Fruit fly (Drosophila melanogaster) whole organism, embryonic: ENCODE results near the gene CG5068.

ENCODE experiments used
- Abd-B ChIP-seq: fragments of 200-800 bp; sonication (Bioruptor generic); optimal IDR thresholded peaks from 2 replicates; lab custom pipeline; 2018; ENCODE audit warnings: missing biosample characterization, mild to moderate bottlenecking, missing genetic modification characterization, moderate library complexity
- Awh ChIP-seq: fragments of 200-800 bp; sonication (Bioruptor generic); IDR thresholded peaks from 2 replicates; pipeline ENCODE4, ENCODE4 v1.3.6; 2022; ENCODE audit warnings: missing biosample characterization, missing genetic modification characterization
- B-H1 ChIP-seq: fragments of 200-800 bp; sonication (Bioruptor generic); IDR thresholded peaks from 3 replicates; pipeline ENCODE4 v1.3.6; 2022; ENCODE audit warnings: missing biosample characterization, missing genetic modification characterization
- Blimp-1 ChIP-seq: fragments of 200-800 bp; sonication (Bioruptor generic); optimal IDR thresholded peaks from 3 replicates; lab custom pipeline; 2018; ENCODE audit warnings: missing biosample characterization, missing genetic modification characterization, mild to moderate bottlenecking, moderate library complexity, missing genetic modification reagents
- CG10147 ChIP-seq: fragments of 200-800 bp; sonication (Bioruptor generic); optimal IDR thresholded peaks from 2 replicates; lab custom pipeline; 2019; ENCODE audit warnings: missing biosample characterization, mild to moderate bottlenecking, missing genetic modification characterization, moderate library complexity
- CG10979 ChIP-seq: fragments of 200-800 bp; sonication (Bioruptor generic); optimal IDR thresholded peaks from 2 replicates; lab custom pipeline; 2018; ENCODE audit warnings: missing biosample characterization, mild to moderate bottlenecking, missing genetic modification characterization, moderate library complexity
- CG11504 ChIP-seq: fragments of 200-800 bp; sonication (Bioruptor generic); optimal IDR thresholded peaks from 3 replicates; lab custom pipeline; 2019; ENCODE audit warnings: missing biosample characterization, mild to moderate bottlenecking, missing genetic modification characterization, moderate library complexity
- CG12769 ChIP-seq: fragments of 200-800 bp; sonication (Bioruptor generic); optimal IDR thresholded peaks from 2 replicates; lab custom pipeline; 2019; ENCODE audit warnings: missing biosample characterization, mild to moderate bottlenecking, missing genetic modification characterization, moderate library complexity
- CG13424 ChIP-seq: fragments of 200-800 bp; sonication (Bioruptor generic); optimal IDR thresholded peaks from 2 replicates; lab custom pipeline; 2019; ENCODE audit warnings: missing biosample characterization, mild to moderate bottlenecking, missing genetic modification characterization, moderate library complexity
- CG14860 ChIP-seq: fragments of 200-800 bp; sonication (Bioruptor generic); IDR thresholded peaks from 3 replicates; pipeline ENCODE4 v1.3.6; 2022; ENCODE audit warnings: missing biosample characterization, missing genetic modification characterization; ENCODE audit not compliant: partially characterized antibody
- CG15601 ChIP-seq: fragments of 200-800 bp; sonication (Bioruptor generic); optimal IDR thresholded peaks from 3 replicates; lab custom pipeline; 2019; ENCODE audit warnings: missing biosample characterization, mild to moderate bottlenecking, missing genetic modification characterization, moderate library complexity
- CG1647 ChIP-seq: fragments of 200-800 bp; sonication (Bioruptor generic); optimal IDR thresholded peaks from 3 replicates; lab custom pipeline; 2016; ENCODE audit warnings: missing biosample characterization, missing genetic modification characterization
- CG2712 ChIP-seq: fragments of 200-800 bp; optimal IDR thresholded peaks from 3 replicates; lab custom pipeline; 2019; ENCODE audit warnings: missing biosample characterization, mild to moderate bottlenecking, missing genetic modification characterization, moderate library complexity
- CG31441 ChIP-seq: fragments of 200-800 bp; sonication (Bioruptor generic); IDR thresholded peaks from 2 replicates; pipeline ENCODE4 v1.3.6; 2022; ENCODE audit warnings: missing biosample characterization, missing genetic modification characterization
- CG3281 ChIP-seq: fragments of 200-800 bp; sonication (Bioruptor generic); optimal IDR thresholded peaks from 3 replicates; lab custom pipeline; 2017; ENCODE audit warnings: missing biosample characterization, mild to moderate bottlenecking, missing genetic modification characterization
- CG3726 ChIP-seq: fragments of 200-800 bp; sonication (Bioruptor generic); IDR thresholded peaks from 3 replicates; pipeline ENCODE4, ENCODE4 v1.3.6; 2022; ENCODE audit warnings: missing biosample characterization, missing genetic modification characterization
- CG8924 ChIP-seq: fragments of 200-800 bp; optimal IDR thresholded peaks from 3 replicates; lab custom pipeline; 2019; ENCODE audit warnings: missing biosample characterization, mild to moderate bottlenecking, missing genetic modification characterization, moderate library complexity
- CG9215 ChIP-seq: fragments of 200-800 bp; sonication (Bioruptor generic); IDR thresholded peaks from 2 replicates; pipeline ENCODE4 v1.3.6; 2022; ENCODE audit warnings: missing biosample characterization, missing genetic modification characterization
- D ChIP-seq, 2 experiments: fragments of 200-800 bp in 1 of 2; fragments of >200 bp in 1 of 2; sonication (Bioruptor generic) in 1 of 2; optimal IDR thresholded peaks; 2 replicates in 1 of 2; 3 replicates in 1 of 2; lab custom pipeline; 2017; ENCODE audit warnings: mild to moderate bottlenecking in 1 of 2, missing biosample characterization in 1 of 2, missing genetic modification characterization in 1 of 2, missing genetic modification reagents in 1 of 2
- D19A ChIP-seq: fragments of 200-800 bp; optimal IDR thresholded peaks from 3 replicates; lab custom pipeline; 2019; ENCODE audit warnings: missing biosample characterization, mild to moderate bottlenecking, missing genetic modification characterization, moderate library complexity
- Doc3 ChIP-seq: fragments of 200-800 bp; sonication (Bioruptor generic); IDR thresholded peaks from 3 replicates; pipeline ENCODE4 v1.3.6; 2022; ENCODE audit warnings: missing biosample characterization, missing genetic modification characterization; ENCODE audit not compliant: partially characterized antibody
- ERR ChIP-seq: fragments of 200-800 bp; sonication (Bioruptor generic); optimal IDR thresholded peaks from 2 replicates; lab custom pipeline; 2016; ENCODE audit warnings: missing biosample characterization, missing genetic modification characterization
- Fer3 ChIP-seq: fragments of 200-800 bp; sonication (Bioruptor generic); optimal IDR thresholded peaks from 2 replicates; lab custom pipeline; 2018; ENCODE audit warnings: missing biosample characterization, mild to moderate bottlenecking, missing genetic modification characterization, moderate library complexity
- Oli ChIP-seq: fragments of 200-800 bp; sonication (Bioruptor generic); optimal IDR thresholded peaks from 2 replicates; lab custom pipeline; 2018; ENCODE audit warnings: missing biosample characterization, mild to moderate bottlenecking, missing genetic modification characterization, moderate library complexity
- Pdp1 ChIP-seq, 2 experiments: fragments of 200-800 bp; sonication (Bioruptor generic); optimal IDR thresholded peaks; 3 replicates each; lab custom pipeline; 2016; ENCODE audit warnings: missing biosample characterization in 2 of 2, missing genetic modification characterization in 2 of 2, mild to moderate bottlenecking in 1 of 2, moderate library complexity in 1 of 2
- Sox102F ChIP-seq: fragments of 200-800 bp; sonication (Bioruptor generic); optimal IDR thresholded peaks from 2 replicates; lab custom pipeline; 2018; ENCODE audit warnings: missing biosample characterization, mild to moderate bottlenecking, missing genetic modification characterization, moderate library complexity
- Sry-β ChIP-seq: fragments of 200-800 bp; sonication (Bioruptor generic); optimal IDR thresholded peaks from 2 replicates; lab custom pipeline; 2018; ENCODE audit warnings: missing biosample characterization, mild to moderate bottlenecking, missing genetic modification characterization, moderate library complexity
- Ssrp ChIP-seq: fragments of 200-800 bp; sonication (Bioruptor generic); optimal IDR thresholded peaks from 2 replicates; lab custom pipeline; 2018; ENCODE audit warnings: missing biosample characterization, mild to moderate bottlenecking, missing genetic modification characterization, moderate library complexity
- Trl ChIP-seq, 3 experiments: fragments of >200 bp in 2 of 3; fragments of 200-800 bp in 1 of 3; sonication (Bioruptor generic) in 1 of 3; optimal IDR thresholded peaks; 2 replicates in 1 of 3; 3 replicates in 2 of 3; lab custom pipeline; 2016 to 2017; ENCODE audit warnings: missing biosample characterization in 1 of 3, missing genetic modification characterization in 1 of 3
- Xrp1 ChIP-seq: fragments of 200-800 bp; sonication (Bioruptor generic); IDR thresholded peaks from 2 replicates; pipeline ENCODE4 v1.3.6; 2022; ENCODE audit warnings: missing biosample characterization, missing genetic modification characterization
- bigmax ChIP-seq: fragments of 200-800 bp; sonication (Bioruptor generic); optimal IDR thresholded peaks from 2 replicates; lab custom pipeline; 2018; ENCODE audit warnings: missing biosample characterization, mild to moderate bottlenecking, missing genetic modification characterization
- cwo ChIP-seq: fragments of 200-800 bp; sonication (Bioruptor generic); optimal IDR thresholded peaks from 3 replicates; lab custom pipeline; 2017; ENCODE audit warnings: missing biosample characterization, missing genetic modification characterization, mild to moderate bottlenecking, moderate library complexity, missing genetic modification reagents
- dmrt11E ChIP-seq: fragments of 200-800 bp; sonication (Bioruptor generic); optimal IDR thresholded peaks from 3 replicates; lab custom pipeline; 2018; ENCODE audit warnings: missing biosample characterization, mild to moderate bottlenecking, missing genetic modification characterization, moderate library complexity
- fd64A ChIP-seq: fragments of 200-800 bp; sonication (Bioruptor generic); optimal IDR thresholded peaks from 3 replicates; lab custom pipeline; 2018; ENCODE audit warnings: missing biosample characterization, mild to moderate bottlenecking, missing genetic modification characterization
- fd96Cb ChIP-seq: fragments of 200-800 bp; sonication (Bioruptor generic); optimal IDR thresholded peaks from 2 replicates; lab custom pipeline; 2018; ENCODE audit warnings: missing biosample characterization, mild to moderate bottlenecking, missing genetic modification characterization, moderate library complexity
- gcm2 ChIP-seq: fragments of 200-800 bp; sonication (Bioruptor generic); optimal IDR thresholded peaks from 2 replicates; lab custom pipeline; 2016; ENCODE audit warnings: missing biosample characterization, missing genetic modification characterization
- grau ChIP-seq: fragments of 200-800 bp; optimal IDR thresholded peaks from 3 replicates; lab custom pipeline; 2019; ENCODE audit warnings: missing biosample characterization, mild to moderate bottlenecking, missing genetic modification characterization, moderate library complexity
- ind ChIP-seq: fragments of 200-800 bp; sonication (Bioruptor generic); optimal IDR thresholded peaks from 3 replicates; lab custom pipeline; 2016; ENCODE audit warnings: missing biosample characterization, missing genetic modification characterization
- lilli ChIP-seq: fragments of 200-800 bp; sonication (Bioruptor generic); optimal IDR thresholded peaks from 3 replicates; lab custom pipeline; 2016; ENCODE audit warnings: missing biosample characterization, missing genetic modification characterization
- lola ChIP-seq, 3 experiments: fragments of >200 bp in 2 of 3; fragments of 200-800 bp in 1 of 3; sonication (Bioruptor generic) in 1 of 3; optimal IDR thresholded peaks; 2 replicates each; lab custom pipeline; 2017 to 2019; ENCODE audit warnings: missing biosample characterization in 3 of 3, missing genetic modification characterization in 3 of 3, mild to moderate bottlenecking in 1 of 3, moderate library complexity in 1 of 3
- lov ChIP-seq, 2 experiments: fragments of 200-800 bp in 1 of 2; fragments of >200 bp in 1 of 2; sonication (Bioruptor generic) in 1 of 2; IDR thresholded peaks in 1 of 2; optimal IDR thresholded peaks in 1 of 2; 2 replicates in 1 of 2; 3 replicates in 1 of 2; pipeline versions ENCODE4 v1.3.6 to Lab custom; 2017 to 2022; ENCODE audit warnings: missing biosample characterization in 1 of 2, missing genetic modification characterization in 1 of 2
- mld ChIP-seq: fragments of 200-800 bp; sonication (Bioruptor generic); IDR thresholded peaks from 3 replicates; pipeline ENCODE4 v1.3.6; 2022; ENCODE audit warnings: missing biosample characterization, missing genetic modification characterization; ENCODE audit not compliant: partially characterized antibody
- phol ChIP-seq: fragments of 200-800 bp; sonication (Bioruptor generic); optimal IDR thresholded peaks from 3 replicates; lab custom pipeline; 2018; ENCODE audit warnings: missing biosample characterization, mild to moderate bottlenecking, missing genetic modification characterization, moderate library complexity
- pnt ChIP-seq: fragments of 200-800 bp; sonication (Bioruptor generic); optimal IDR thresholded peaks from 3 replicates; lab custom pipeline; 2016; ENCODE audit warnings: missing biosample characterization, missing genetic modification characterization
- tgo ChIP-seq: fragments of 200-800 bp; sonication (Bioruptor generic); IDR thresholded peaks from 3 replicates; pipeline ENCODE4 v1.3.6; 2022; ENCODE audit warnings: missing biosample characterization, missing genetic modification characterization
- wor ChIP-seq: fragments of 200-800 bp; sonication (Bioruptor generic); IDR thresholded peaks from 2 replicates; pipeline ENCODE4 v1.3.6; 2022; ENCODE audit warnings: missing biosample characterization, missing genetic modification characterization
- z ChIP-seq: fragments of 200-800 bp; sonication (Bioruptor generic); IDR thresholded peaks from 3 replicates; pipeline ENCODE4 v1.3.6; 2022; ENCODE audit warnings: missing biosample characterization, missing genetic modification characterization

The CG5068 gene

dm6 chr3L:9032871-9033270 lies 46.4 kb downstream of the CG5068 start (continued):
- no peak for TF ChIP-seq z (GFP tag; lab: Robert Waterston, UW)
- no peak for TF ChIP-seq Fer3 (tag; lab: Kevin White, UChicago)
- TF ChIP-seq tgo (GFP tag; lab: Robert Waterston, UW): no peak
- TF ChIP-seq CG3726 (GFP tag; lab: Robert Waterston, UW): no peak
- TF ChIP-seq Awh (GFP tag; lab: Robert Waterston, UW): no peak
- TF ChIP-seq ind: no peak
- no peak for TF ChIP-seq CG3281 (GFP tag; lab: Kevin White, UChicago)
- TF ChIP-seq gcm2 (GFP tag; lab: Kevin White, UChicago): no peak
- TF ChIP-seq CG1647: no peak
- TF ChIP-seq CG14860: no peak
- TF ChIP-seq Doc3 (GFP tag; lab: Robert Waterston, UW): no peak
- no peak for TF ChIP-seq cwo (GFP tag; lab: Kevin White, UChicago)
- no peak for TF ChIP-seq CG10147 (GFP tag; lab: Kevin White, UChicago)
- TF ChIP-seq mld (GFP tag; lab: Robert Waterston, UW): no peak
- peak; percentile 87 for TF ChIP-seq Sry-β (GFP tag; lab: Kevin White, UChicago)
- TF ChIP-seq lov (optimal IDR thresholded peaks at IDR 0.05; lab: Kevin White, UChicago): no peak
- no peak for TF ChIP-seq lov (GFP tag; IDR thresholded peaks at IDR 0.05; lab: Robert Waterston, UW)

- TF ChIP-seq dmrt11E (peak; percentile 28), Ssrp (tag; lab: Kevin White, UChicago) (peak; percentile 38), Trl (optimal IDR thresholded peaks at IDR 0.05; lab: Kevin White, UChicago) (no peak), Trl (GFP tag; optimal IDR thresholded peaks at IDR 0.05; lab: Kevin White, UChicago) (no peak), Blimp-1 (GFP tag; lab: Kevin White, UChicago) (peak; percentile 22), Abd-B (GFP tag; lab: Kevin White, UChicago) (peak; percentile 15), bigmax (GFP tag; lab: Kevin White, UChicago) (no peak), B-H1 (GFP tag; lab: Robert Waterston, UW) (no peak), phol (tag; lab: Kevin White, UChicago) (peak; percentile 48), Oli (peak; percentile 38), grau (tag; lab: Kevin White, UChicago) (peak; percentile 25), CG2712 (tag; lab: Kevin White, UChicago) (peak; percentile 50), fd64A (no peak), CG13424 (tag; lab: Kevin White, UChicago) (peak; percentile 34), fd96Cb (peak; percentile 27), CG31441 (GFP tag; lab: Robert Waterston, UW) (no peak), CG15601 (tag; lab: Kevin White, UChicago) (peak; percentile 34), CG9215 (GFP tag; lab: Robert Waterston, UW) (no peak), CG11504 (tag; lab: Kevin White, UChicago) (peak; percentile 60), wor (GFP tag; lab: Robert Waterston, UW) (peak; percentile 32; the same call in 1 of the 2 replicates), lola (GFP tag; optimal IDR thresholded peaks at IDR 0.05; lab: Kevin White, UChicago) (peak in 1 of 3 experiments; percentile 29), Sox102F (GFP tag; lab: Kevin White, UChicago) (peak; percentile 38), D (optimal IDR thresholded peaks at IDR 0.05; lab: Kevin White, UChicago) (no peak), D (GFP tag; optimal IDR thresholded peaks at IDR 0.05; lab: Kevin White, UChicago) (no peak), D19A (tag; lab: Kevin White, UChicago) (peak; percentile 45), CG12769 (tag; lab: Kevin White, UChicago) (no peak), ERR (GFP tag; lab: Kevin White, UChicago) (no peak), CG10979 (tag; lab: Kevin White, UChicago) (peak; percentile 52), CG8924 (peak; percentile 33), Xrp1 (0 out of 2 replicates have a peak, but pooled peaks have one; percentile 24), Pdp1 (GFP tag; optimal IDR thresholded peaks at IDR 0.05; lab: Kevin White, UChicago) (no peak), pnt (GFP tag; lab: Kevin White, UChicago) (no peak), lilli (no peak), Awh (GFP tag; lab: Robert Waterston, UW) (no peak)
Observed at dm6 chr3L:9033537-9033936, 47.0 kb downstream of the CG5068 start.
